Worm (Caenorhabditis elegans): ENCODE data around the gene best-12.

DNA sequence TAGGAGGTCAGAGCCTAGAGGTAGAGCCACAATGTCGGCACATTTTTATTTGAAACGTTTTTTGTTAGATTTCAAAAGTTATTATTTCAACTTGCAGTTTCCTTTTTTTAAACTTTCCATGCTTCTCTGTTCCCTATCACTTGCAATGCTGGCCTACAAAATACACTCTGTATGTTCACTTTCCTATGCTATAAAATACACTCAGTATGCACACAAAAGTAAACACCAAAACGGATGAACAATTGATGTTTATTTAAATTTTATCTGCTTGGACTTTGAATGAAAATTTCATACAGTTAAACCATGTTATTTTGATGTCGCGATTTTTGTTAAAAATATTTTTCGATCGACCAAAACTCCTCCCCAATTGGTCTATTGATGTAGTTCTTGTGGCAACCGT, 31.4 kb downstream of the best-12 start:
- TF ChIP-seq ceh-82 (tag; optimal IDR thresholded peaks at IDR 0.05) (no peak), nhr-102 (tag; optimal IDR thresholded peaks at IDR 0.05) (no peak), jun-1 (tag; optimal IDR thresholded peaks at IDR 0.05) (no peak), unc-39 (tag; optimal IDR thresholded peaks at IDR 0.05) (no peak), nhr-28 (tag; optimal IDR thresholded peaks at IDR 0.05) (peak; percentile 87), nhr-11 (tag; optimal IDR thresholded peaks at IDR 0.05) (no peak), aha-1 (tag) (no peak), snpc-4 (tag; optimal IDR thresholded peaks at IDR 0.05) (no peak), nhr-6 (tag; optimal IDR thresholded peaks at IDR 0.05) (no peak), lin-13 (GFP tag; optimal IDR thresholded peaks at IDR 0.05) (no peak), nhr-10 (tag; optimal IDR thresholded peaks at IDR 0.05) (no peak), hlh-11 (tag; optimal IDR thresholded peaks at IDR 0.05) (no peak), dmd-6 (GFP tag; IDR thresholded peaks at IDR 0.05) (no peak)

All from whole organism, L4 larva.